Worm (Caenorhabditis elegans): Measurements from ENCODE around the gene str-143.

ce11 chrV:8039085-8039525, 30.4 kb downstream of the str-143 start:
- TF ChIP-seq tra-1 (GFP tag; IDR thresholded peaks at IDR 0.05) = peak; percentile 19; the same call in 1 of the 2 replicates
- peak; percentile 44 for TF ChIP-seq nhr-102 (tag; optimal IDR thresholded peaks at IDR 0.05)
- TF ChIP-seq nhr-28 (tag; optimal IDR thresholded peaks at IDR 0.05) = no peak
- no peak for TF ChIP-seq dmd-9 (GFP tag; IDR thresholded peaks at IDR 0.05)
- TF ChIP-seq nhr-11 (tag; optimal IDR thresholded peaks at IDR 0.05) = no peak
- TF ChIP-seq egl-27 (tag; optimal IDR thresholded peaks at IDR 0.05) = no peak
- peak; percentile 52 for TF ChIP-seq aha-1 (tag)
